Worm (Caenorhabditis elegans) whole organism, mixed stage, embryonic: Measurements from ENCODE around the gene srt-56.

Source experiments
- elt-1 ChIP-seq: sonication (generic microtip); optimal IDR thresholded peaks from 2 replicates; lab custom pipeline; 2017; ENCODE audit warnings: missing genetic modification characterization, mild to moderate bottlenecking, missing compliant biosample characterization, antibody characterized with exemption, moderate library complexity, borderline replicate concordance; ENCODE audit not compliant: insufficient read depth
- elt-3 ChIP-seq: fragments of 150-350 bp; optimal IDR thresholded peaks from 2 replicates; lab custom pipeline; 2014; ENCODE audit warnings: missing biosample characterization, missing genetic modification characterization
- lin-13 ChIP-seq: fragments of 150-350 bp; optimal IDR thresholded peaks from 2 replicates; lab custom pipeline; 2014; ENCODE audit warnings: missing biosample characterization, missing genetic modification characterization
- nhr-237 ChIP-seq: fragments of 150-350 bp; optimal IDR thresholded peaks from 2 replicates; lab custom pipeline; 2014; ENCODE audit warnings: missing biosample characterization, missing genetic modification characterization
- nhr-76 ChIP-seq: sonication (generic microtip); optimal IDR thresholded peaks from 2 replicates; lab custom pipeline; 2017; ENCODE audit warnings: missing biosample characterization, missing genetic modification characterization
- pha-4 ChIP-seq: fragments of 150-350 bp; optimal IDR thresholded peaks from 2 replicates; lab custom pipeline; 2018; ENCODE audit warnings: missing biosample characterization, missing genetic modification reagents, missing genetic modification characterization
- snpc-4 ChIP-seq: fragments of 150-350 bp; optimal IDR thresholded peaks from 2 replicates; lab custom pipeline; 2014; ENCODE audit warnings: missing biosample characterization, missing genetic modification characterization
- unc-62 ChIP-seq: fragments of 150-350 bp; optimal IDR thresholded peaks from 2 replicates; lab custom pipeline; 2014; ENCODE audit warnings: missing biosample characterization, missing genetic modification reagents, missing genetic modification characterization
- ztf-11 ChIP-seq: fragments of 150-350 bp; optimal IDR thresholded peaks from 2 replicates; lab custom pipeline; 2014; ENCODE audit warnings: missing biosample characterization, missing genetic modification characterization

DNA sequence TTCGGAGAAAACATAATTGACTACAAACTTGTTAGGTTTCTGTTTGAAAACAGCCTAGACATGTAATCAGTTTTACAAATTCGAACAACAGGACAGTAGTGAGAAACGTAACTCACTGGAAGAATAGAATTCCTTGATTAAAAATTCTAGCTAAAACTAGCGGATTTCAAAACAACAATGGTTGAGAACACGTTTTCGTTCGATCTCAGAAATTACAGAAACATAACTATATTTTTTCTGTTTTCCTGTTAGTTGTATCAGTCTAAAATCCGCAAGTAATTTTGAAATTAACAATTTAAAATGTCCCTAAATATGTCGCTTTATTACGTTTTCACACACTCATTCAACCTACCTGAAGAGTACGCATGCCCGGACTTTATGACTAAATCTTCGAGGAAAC is 35.4 kb downstream of the srt-56 start, which contains the start of gene srt-8:
- TF ChIP-seq snpc-4: no peak
- TF ChIP-seq nhr-237 (tag; lab: Kevin White, UChicago): no peak
- no peak for TF ChIP-seq elt-1 (tag; lab: Kevin White, UChicago)
- no peak for TF ChIP-seq nhr-76 (tag; lab: Kevin White, UChicago)
- TF ChIP-seq unc-62 (GFP tag; lab: Kevin White, UChicago): no peak
- TF ChIP-seq ztf-11 (tag; lab: Kevin White, UChicago): no peak
- no peak for TF ChIP-seq lin-13 (tag; lab: Kevin White, UChicago)
- no peak for TF ChIP-seq pha-4 (tag; lab: Kevin White, UChicago)
- TF ChIP-seq elt-3 (tag; lab: Kevin White, UChicago): no peak
